Worm (Caenorhabditis elegans): Measurements from ENCODE around the gene F46B3.9.

The F46B3.9 gene

DNA sequence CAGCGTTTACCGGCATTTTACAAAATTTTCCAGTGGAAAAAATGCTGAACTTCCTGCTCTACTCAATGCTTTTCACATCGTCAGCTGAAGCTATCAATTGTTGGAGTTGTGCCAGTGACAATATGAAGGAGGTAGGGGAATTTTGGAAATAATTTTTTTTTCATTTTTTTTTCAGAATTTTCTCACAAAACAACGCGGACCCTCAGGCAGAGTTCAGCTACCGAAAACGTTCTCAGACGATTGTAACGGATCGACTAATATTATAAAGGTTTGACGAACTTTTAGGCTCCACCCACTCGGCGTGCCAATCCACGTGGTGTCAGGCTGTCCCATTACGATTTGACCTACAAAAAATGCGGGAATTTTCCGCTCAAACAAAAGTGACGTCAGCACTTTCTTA lies 46.4 kb downstream of the F46B3.9 start, which contains the start of gene F26F2.8:
F26F2.8 (plus strand) TSS at position 13 of the 400 bp plus-strand sequence.
- TF ChIP-seq skn-1 (tag; optimal IDR thresholded peaks at IDR 0.05): no peak
- TF ChIP-seq fos-1 (tag; optimal IDR thresholded peaks at IDR 0.05): no peak
- no peak for TF ChIP-seq mab-5 (tag; optimal IDR thresholded peaks at IDR 0.05)
- TF ChIP-seq elt-3 (tag; optimal IDR thresholded peaks at IDR 0.05): no peak
- TF ChIP-seq ceh-16 (tag; optimal IDR thresholded peaks at IDR 0.05): no peak
- no peak for TF ChIP-seq Y55F3AM.14 (GFP tag; optimal IDR thresholded peaks at IDR 0.05)
- TF ChIP-seq nhr-129 (tag; optimal IDR thresholded peaks at IDR 0.05): no peak
- no peak for TF ChIP-seq R02D3.7 (tag; optimal IDR thresholded peaks at IDR 0.05)

All from whole organism, L2 larva.